Worm (Caenorhabditis elegans) whole organism, dauer: ENCODE measurements around the gene mam-7.

Experiments used
- unc-62 ChIP-seq: sonication (generic microtip); optimal IDR thresholded peaks from 2 replicates; lab custom pipeline; 2017; ENCODE audit warnings: missing biosample characterization, missing genetic modification reagents, missing genetic modification characterization

The mam-7 gene

ce11 chrIII:9912501-9912900 is 19.5 kb downstream of the mam-7 start:
- no peak for TF ChIP-seq unc-62 (GFP tag; lab: Kevin White, UChicago)

ce11 chrIII:9912998-9913397 is 20.0 kb downstream of the mam-7 start:
- no peak for TF ChIP-seq unc-62 (GFP tag; lab: Kevin White, UChicago)

ce11 chrIII:9913722-9914121 is 20.8 kb downstream of the mam-7 start, which contains the start of gene cbp-3:
cbp-3 (plus strand) TSS chrIII:9913993.
- TF ChIP-seq unc-62 (GFP tag; lab: Kevin White, UChicago) = no peak

- TF ChIP-seq unc-62 (GFP tag; lab: Kevin White, UChicago) = no peak
Measured at ce11 chrIII:9920764-9921163, 27.8 kb downstream of the mam-7 start, which contains the start of gene F40F12.3. F40F12.3 (minus strand) TSS chrIII:9920864.

- TF ChIP-seq unc-62 (GFP tag; lab: Kevin White, UChicago) = no peak
Measured at ce11 chrIII:9922310-9922709, 29.4 kb downstream of the mam-7 start.

- no peak for TF ChIP-seq unc-62 (GFP tag; lab: Kevin White, UChicago)
Measured at ce11 chrIII:9922874-9923273, 29.9 kb downstream of the mam-7 start, which contains the start of gene cbp-2. cbp-2 (plus strand) TSS chrIII:9923174.

ce11 chrIII:9926650-9927049 is 33.7 kb downstream of the mam-7 start, which contains the start of gene ttr-3:
ttr-3 (minus strand) TSS chrIII:9926750.
- no peak for TF ChIP-seq unc-62 (GFP tag; lab: Kevin White, UChicago)

- no peak for TF ChIP-seq unc-62 (GFP tag; lab: Kevin White, UChicago)
Measured at ce11 chrIII:9927378-9927777, 34.4 kb downstream of the mam-7 start, which contains the start of gene ttr-2. ttr-2 (plus strand) TSS chrIII:9927769.

- no peak for TF ChIP-seq unc-62 (GFP tag; lab: Kevin White, UChicago)
Measured at ce11 chrIII:9928777-9929176, 35.8 kb downstream of the mam-7 start, which contains the start of gene ttr-1. ttr-1 (plus strand) TSS chrIII:9929077.

ce11 chrIII:9929525-9929924 is 36.6 kb downstream of the mam-7 start:
- no peak for TF ChIP-seq unc-62 (GFP tag; lab: Kevin White, UChicago)

ce11 chrIII:9930406-9930805 is 37.5 kb downstream of the mam-7 start:
- no peak for TF ChIP-seq unc-62 (GFP tag; lab: Kevin White, UChicago)

- TF ChIP-seq unc-62 (GFP tag; lab: Kevin White, UChicago) = no peak
Measured at ce11 chrIII:9932091-9932490, 39.1 kb downstream of the mam-7 start, which contains the start of gene dec-7. dec-7 (plus strand) TSS chrIII:9932398.

- no peak for TF ChIP-seq unc-62 (GFP tag; lab: Kevin White, UChicago)
Measured at ce11 chrIII:9941020-9941674, 48.2 kb downstream of the mam-7 start, which contains the start of the genes K03H1.9 and K03H1.12. K03H1.9 (minus strand) TSS chrIII:9941490. K03H1.12 (plus strand) TSS chrIII:9941624.

- TF ChIP-seq unc-62 (GFP tag; lab: Kevin White, UChicago) = no peak
Measured at ce11 chrIII:9944723-9945122, 51.8 kb downstream of the mam-7 start, which contains the start of gene gln-2. gln-2 (minus strand) TSS chrIII:9944823.

ce11 chrIII:9946806-9947419 is 54.0 kb downstream of the mam-7 start, which contains the start of gene K03H1.7:
K03H1.7 (plus strand) TSS chrIII:9947405.
- TF ChIP-seq unc-62 (GFP tag; lab: Kevin White, UChicago) = no peak
